Fruit fly (Drosophila melanogaster) whole organism, embryonic: ENCODE results near the gene NimC3.

Source experiments
- Antp ChIP-seq: fragments of 200-800 bp; sonication (Bioruptor generic); optimal IDR thresholded peaks from 3 replicates; lab custom pipeline; 2016; ENCODE audit warnings: missing biosample characterization, missing genetic modification characterization
- CG10147 ChIP-seq: fragments of 200-800 bp; sonication (Bioruptor generic); optimal IDR thresholded peaks from 2 replicates; lab custom pipeline; 2019; ENCODE audit warnings: missing biosample characterization, mild to moderate bottlenecking, missing genetic modification characterization, moderate library complexity
- CG10565 ChIP-seq: fragments of 200-800 bp; sonication (Bioruptor generic); optimal IDR thresholded peaks from 3 replicates; lab custom pipeline; 2016; ENCODE audit warnings: missing biosample characterization, mild to moderate bottlenecking, missing genetic modification characterization
- CG12769 ChIP-seq: fragments of 200-800 bp; sonication (Bioruptor generic); optimal IDR thresholded peaks from 2 replicates; lab custom pipeline; 2019; ENCODE audit warnings: missing biosample characterization, mild to moderate bottlenecking, missing genetic modification characterization, moderate library complexity
- CG14860 ChIP-seq: fragments of 200-800 bp; sonication (Bioruptor generic); IDR thresholded peaks from 3 replicates; pipeline ENCODE4 v1.3.6; 2022; ENCODE audit warnings: missing biosample characterization, missing genetic modification characterization; ENCODE audit not compliant: partially characterized antibody
- CG15601 ChIP-seq: fragments of 200-800 bp; sonication (Bioruptor generic); optimal IDR thresholded peaks from 3 replicates; lab custom pipeline; 2019; ENCODE audit warnings: missing biosample characterization, mild to moderate bottlenecking, missing genetic modification characterization, moderate library complexity
- CG1602 ChIP-seq: fragments of 200-800 bp; sonication (Bioruptor generic); optimal IDR thresholded peaks from 3 replicates; lab custom pipeline; 2016; ENCODE audit warnings: missing biosample characterization, missing genetic modification characterization
- CG17328 ChIP-seq: fragments of 200-800 bp; sonication (Bioruptor generic); IDR thresholded peaks from 2 replicates; pipeline ENCODE4 v1.3.6; 2022; ENCODE audit warnings: missing biosample characterization, missing genetic modification characterization
- CG17361 ChIP-seq: fragments of 200-800 bp; sonication (Bioruptor generic); IDR thresholded peaks from 3 replicates; pipeline ENCODE4 v1.3.6; 2022; ENCODE audit warnings: missing biosample characterization, missing genetic modification characterization
- CG17829 ChIP-seq: fragments of 200-800 bp; optimal IDR thresholded peaks from 2 replicates; lab custom pipeline; 2019; ENCODE audit warnings: missing biosample characterization, mild to moderate bottlenecking, missing genetic modification characterization, moderate library complexity
- CG30431 ChIP-seq: fragments of 200-800 bp; sonication (Bioruptor generic); optimal IDR thresholded peaks from 2 replicates; lab custom pipeline; 2017; ENCODE audit warnings: missing biosample characterization, missing genetic modification characterization
- CG32772 ChIP-seq: fragments of 200-800 bp; sonication (Bioruptor generic); IDR thresholded peaks from 2 replicates; pipeline ENCODE4 v1.3.6; 2022; ENCODE audit warnings: missing biosample characterization, missing genetic modification characterization
- CG4424 ChIP-seq: fragments of 200-800 bp; sonication (Bioruptor generic); optimal IDR thresholded peaks from 3 replicates; lab custom pipeline; 2016; ENCODE audit warnings: missing biosample characterization, missing genetic modification characterization
- CG4707 ChIP-seq: fragments of 200-800 bp; sonication (Bioruptor generic); optimal IDR thresholded peaks from 2 replicates; lab custom pipeline; 2018; ENCODE audit warnings: missing biosample characterization, mild to moderate bottlenecking, missing genetic modification characterization, moderate library complexity
- CG6689 ChIP-seq: fragments of 200-800 bp; sonication (Bioruptor generic); IDR thresholded peaks from 2 replicates; pipeline ENCODE4 v1.3.6; 2022; ENCODE audit warnings: missing biosample characterization, missing genetic modification characterization
- CG6791 ChIP-seq: fragments of 200-800 bp; sonication (Bioruptor generic); IDR thresholded peaks from 3 replicates; pipeline ENCODE4 v1.3.6; 2022; ENCODE audit warnings: missing biosample characterization, missing genetic modification characterization; ENCODE audit not compliant: partially characterized antibody
- CG7786 ChIP-seq: fragments of 200-800 bp; sonication (Bioruptor generic); optimal IDR thresholded peaks from 2 replicates; lab custom pipeline; 2016; ENCODE audit warnings: missing biosample characterization, missing genetic modification characterization
- CG7987 ChIP-seq: fragments of 200-800 bp; sonication (Bioruptor generic); optimal IDR thresholded peaks from 2 replicates; lab custom pipeline; 2018; ENCODE audit warnings: missing biosample characterization, mild to moderate bottlenecking, missing genetic modification characterization, moderate library complexity
- CG9727 ChIP-seq: fragments of 200-800 bp; sonication (Bioruptor generic); optimal IDR thresholded peaks from 3 replicates; lab custom pipeline; 2017; ENCODE audit warnings: missing biosample characterization, mild to moderate bottlenecking, missing genetic modification characterization
- Deaf1 ChIP-seq: fragments of 200-800 bp; optimal IDR thresholded peaks from 3 replicates; lab custom pipeline; 2019; ENCODE audit warnings: missing biosample characterization, mild to moderate bottlenecking, missing genetic modification characterization, moderate library complexity
- Dll ChIP-seq: fragments of 200-800 bp; sonication (Bioruptor generic); IDR thresholded peaks from 4 replicates; pipeline ENCODE4 v1.3.6; 2022; ENCODE audit warnings: missing biosample characterization, missing genetic modification characterization; ENCODE audit not compliant: partially characterized antibody
- Doc2 ChIP-seq: fragments of 200-800 bp; sonication (Bioruptor generic); IDR thresholded peaks from 2 replicates; pipeline ENCODE4 v1.3.6; 2022; ENCODE audit warnings: missing biosample characterization, missing genetic modification characterization
- Eip74EF ChIP-seq, 2 experiments: fragments of 200-800 bp in 1 of 2; fragments of >200 bp in 1 of 2; sonication (Bioruptor generic) in 1 of 2; optimal IDR thresholded peaks; 2 replicates each; lab custom pipeline; 2017 to 2019; ENCODE audit warnings: missing biosample characterization in 2 of 2, missing genetic modification characterization in 2 of 2, mild to moderate bottlenecking in 1 of 2, moderate library complexity in 1 of 2
- Fer1 ChIP-seq: fragments of 200-800 bp; sonication (Bioruptor generic); optimal IDR thresholded peaks from 2 replicates; lab custom pipeline; 2017; ENCODE audit warnings: missing biosample characterization, mild to moderate bottlenecking, missing genetic modification characterization
- Fer3 ChIP-seq: fragments of 200-800 bp; sonication (Bioruptor generic); optimal IDR thresholded peaks from 2 replicates; lab custom pipeline; 2018; ENCODE audit warnings: missing biosample characterization, mild to moderate bottlenecking, missing genetic modification characterization, moderate library complexity
- Meics ChIP-seq: fragments of 200-800 bp; sonication (Bioruptor generic); optimal IDR thresholded peaks from 2 replicates; lab custom pipeline; 2017; ENCODE audit warnings: missing biosample characterization, mild to moderate bottlenecking, missing genetic modification characterization
- NC2α ChIP-seq: fragments of 200-800 bp; sonication (Bioruptor generic); optimal IDR thresholded peaks from 2 replicates; lab custom pipeline; 2016; ENCODE audit warnings: missing biosample characterization, missing genetic modification characterization
- Sry-β ChIP-seq: fragments of 200-800 bp; sonication (Bioruptor generic); optimal IDR thresholded peaks from 2 replicates; lab custom pipeline; 2018; ENCODE audit warnings: missing biosample characterization, mild to moderate bottlenecking, missing genetic modification characterization, moderate library complexity
- Stat92E ChIP-seq, 3 experiments: fragments of >200 bp in 2 of 3; fragments of 200-800 bp in 1 of 3; sonication (Bioruptor generic) in 1 of 3; optimal IDR thresholded peaks; 2 replicates each; lab custom pipeline; 2017 to 2019; ENCODE audit warnings: missing biosample characterization in 3 of 3, missing genetic modification characterization in 3 of 3, mild to moderate bottlenecking in 1 of 3, moderate library complexity in 1 of 3
- ase ChIP-seq: fragments of 200-800 bp; sonication (Bioruptor generic); IDR thresholded peaks from 3 replicates; pipeline ENCODE4 v1.3.6; 2022; ENCODE audit warnings: missing biosample characterization, missing genetic modification characterization
- bigmax ChIP-seq: fragments of 200-800 bp; sonication (Bioruptor generic); optimal IDR thresholded peaks from 2 replicates; lab custom pipeline; 2018; ENCODE audit warnings: missing biosample characterization, mild to moderate bottlenecking, missing genetic modification characterization
- chif ChIP-seq, 2 experiments: fragments of 200-800 bp; sonication (Bioruptor generic); optimal IDR thresholded peaks; 3 replicates each; lab custom pipeline; 2016; ENCODE audit warnings: missing biosample characterization in 2 of 2, missing genetic modification characterization in 2 of 2
- crp ChIP-seq, 2 experiments: fragments of 200-800 bp; sonication (Bioruptor generic); optimal IDR thresholded peaks; 2 replicates in 1 of 2; 3 replicates in 1 of 2; lab custom pipeline; 2017; ENCODE audit warnings: missing biosample characterization in 2 of 2, missing genetic modification characterization in 2 of 2, mild to moderate bottlenecking in 1 of 2, moderate library complexity in 1 of 2
- dmrt11E ChIP-seq: fragments of 200-800 bp; sonication (Bioruptor generic); optimal IDR thresholded peaks from 3 replicates; lab custom pipeline; 2018; ENCODE audit warnings: missing biosample characterization, mild to moderate bottlenecking, missing genetic modification characterization, moderate library complexity
- esg ChIP-seq: fragments of 200-800 bp; sonication (Bioruptor generic); conservative IDR thresholded peaks from 2 replicates; pipeline ENCODE4 v1.3.6; 2022; ENCODE audit warnings: missing biosample characterization, missing genetic modification characterization
- eyg ChIP-seq: fragments of 200-800 bp; sonication (Bioruptor generic); optimal IDR thresholded peaks from 3 replicates; lab custom pipeline; 2016; ENCODE audit warnings: missing biosample characterization, missing genetic modification characterization
- fu2 ChIP-seq: fragments of 200-800 bp; sonication (Bioruptor generic); optimal IDR thresholded peaks from 2 replicates; lab custom pipeline; 2016; ENCODE audit warnings: missing biosample characterization, missing genetic modification characterization
- gsb-n ChIP-seq: fragments of 200-800 bp; sonication (Bioruptor generic); optimal IDR thresholded peaks from 3 replicates; lab custom pipeline; 2018; ENCODE audit warnings: missing biosample characterization, mild to moderate bottlenecking, missing genetic modification characterization
- knrl ChIP-seq: fragments of 200-800 bp; sonication (Bioruptor generic); IDR thresholded peaks from 3 replicates; pipeline ENCODE4 v1.3.6; 2022; ENCODE audit warnings: missing biosample characterization, missing genetic modification characterization; ENCODE audit not compliant: partially characterized antibody
- lab ChIP-seq: fragments of 200-800 bp; sonication (Bioruptor generic); optimal IDR thresholded peaks from 3 replicates; lab custom pipeline; 2017; ENCODE audit warnings: missing biosample characterization, missing genetic modification characterization, mild to moderate bottlenecking, moderate library complexity, missing genetic modification reagents
- pita ChIP-seq: fragments of 200-800 bp; sonication (Bioruptor generic); optimal IDR thresholded peaks from 2 replicates; lab custom pipeline; 2017; ENCODE audit warnings: missing biosample characterization, mild to moderate bottlenecking, missing genetic modification characterization
- pnt ChIP-seq: fragments of 200-800 bp; sonication (Bioruptor generic); optimal IDR thresholded peaks from 3 replicates; lab custom pipeline; 2016; ENCODE audit warnings: missing biosample characterization, missing genetic modification characterization
- prd ChIP-seq, 3 experiments: fragments of >200 bp in 2 of 3; fragments of 200-800 bp in 1 of 3; sonication (Bioruptor generic) in 1 of 3; optimal IDR thresholded peaks in 2 of 3; IDR thresholded peaks in 1 of 3; 2 replicates in 2 of 3; 3 replicates in 1 of 3; pipeline versions ENCODE4 v1.3.6 to Lab custom; 2017 to 2022; ENCODE audit warnings: missing biosample characterization in 1 of 3, missing genetic modification characterization in 1 of 3
- run ChIP-seq: fragments of 200-800 bp; sonication (Bioruptor generic); optimal IDR thresholded peaks from 3 replicates; lab custom pipeline; 2018; ENCODE audit warnings: missing biosample characterization, mild to moderate bottlenecking, missing genetic modification characterization
- tin ChIP-seq: fragments of 200-800 bp; sonication (Bioruptor generic); optimal IDR thresholded peaks from 3 replicates; lab custom pipeline; 2016; ENCODE audit warnings: missing biosample characterization, missing genetic modification characterization
- tup ChIP-seq: fragments of 200-800 bp; sonication (Bioruptor generic); optimal IDR thresholded peaks from 2 replicates; lab custom pipeline; 2016; ENCODE audit warnings: missing biosample characterization, mild to moderate bottlenecking, missing genetic modification characterization, moderate library complexity
- yki ChIP-seq: fragments of >200 bp; optimal IDR thresholded peaks from 3 replicates; lab custom pipeline; 2018
- zf30C ChIP-seq: fragments of 200-800 bp; sonication (Bioruptor generic); optimal IDR thresholded peaks from 3 replicates; lab custom pipeline; 2018; ENCODE audit warnings: missing biosample characterization, mild to moderate bottlenecking, missing genetic modification characterization

The NimC3 gene

DNA sequence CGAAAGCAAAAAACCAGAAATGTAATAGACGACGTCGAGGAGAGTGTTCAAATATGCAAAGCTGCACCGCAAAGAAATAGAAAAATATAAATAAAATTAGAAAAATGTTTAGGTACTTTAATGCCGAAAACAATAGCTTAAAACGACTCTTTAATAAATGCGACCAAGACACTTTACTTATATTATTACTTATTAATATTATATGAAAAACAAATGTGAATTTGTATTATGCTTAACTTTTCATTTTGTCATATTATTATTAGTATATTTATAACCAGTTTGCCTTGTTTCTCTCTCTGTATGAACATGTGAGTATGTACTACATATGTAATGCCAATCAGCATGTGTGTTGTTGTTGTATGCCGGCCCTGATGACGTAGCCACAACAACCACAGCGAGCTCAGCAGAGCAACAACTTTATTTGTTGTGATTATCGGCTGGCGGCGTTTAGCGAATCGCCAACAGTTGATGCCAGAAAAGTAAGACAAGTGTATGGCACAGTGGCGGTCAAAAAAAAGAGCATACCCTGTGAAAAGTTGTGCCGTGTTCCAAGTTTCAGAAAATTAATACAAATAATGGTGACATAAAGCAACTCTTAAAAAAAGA, 2.2 kb upstream of the NimC3 start (continued):
- peak; percentile 67 for TF ChIP-seq CG4707 (GFP tag; lab: Kevin White, UChicago)
- peak; percentile 60 for TF ChIP-seq CG7987 (GFP tag; lab: Kevin White, UChicago)
- no peak for TF ChIP-seq CG10565
- peak; percentile 92 for TF ChIP-seq esg
- TF ChIP-seq Eip74EF (GFP tag; optimal IDR thresholded peaks at IDR 0.05; lab: Kevin White, UChicago) = peak in 1 of 2 experiments; percentile 97
- peak; percentile 49 for TF ChIP-seq tin (GFP tag; lab: Kevin White, UChicago)
- no peak for TF ChIP-seq bigmax (GFP tag; lab: Kevin White, UChicago)
- peak; percentile 76 for TF ChIP-seq ase (GFP tag; lab: Robert Waterston, UW)
- TF ChIP-seq CG17361 = peak; percentile 99
- no peak for TF ChIP-seq tup (GFP tag; lab: Kevin White, UChicago)
- TF ChIP-seq Doc2 (GFP tag; lab: Robert Waterston, UW) = peak; percentile 46
- peak; percentile 21 for TF ChIP-seq eyg (GFP tag; lab: Kevin White, UChicago)
- no peak for TF ChIP-seq pita (GFP tag; lab: Kevin White, UChicago)
- peak; percentile 95 for TF ChIP-seq gsb-n (tag; lab: Kevin White, UChicago)
- no peak for TF ChIP-seq CG6791 (GFP tag; lab: Robert Waterston, UW)
- peak; percentile 96 for TF ChIP-seq CG15601 (tag; lab: Kevin White, UChicago)
- TF ChIP-seq dmrt11E = peak; percentile 95
- TF ChIP-seq Meics (GFP tag; lab: Kevin White, UChicago) = peak; percentile 97
- peak; percentile 71 for TF ChIP-seq CG30431
- no peak for TF ChIP-seq knrl (GFP tag; lab: Robert Waterston, UW)
- peak; percentile 90 for TF ChIP-seq CG32772
- TF ChIP-seq CG6689 (GFP tag; lab: Robert Waterston, UW) = peak; percentile 96
- TF ChIP-seq CG14860 (GFP tag; lab: Robert Waterston, UW) = no peak
- peak; percentile 97 for TF ChIP-seq CG10147 (GFP tag; lab: Kevin White, UChicago)
- peak; percentile 95 for TF ChIP-seq lab (GFP tag; lab: Kevin White, UChicago)
- no peak for TF ChIP-seq prd (optimal IDR thresholded peaks at IDR 0.05; lab: Kevin White, UChicago)
- TF ChIP-seq prd (GFP tag; IDR thresholded peaks at IDR 0.05; lab: Robert Waterston, UW) = peak; percentile 90
- TF ChIP-seq run (tag; lab: Kevin White, UChicago) = peak; percentile 94
- TF ChIP-seq CG17328 (GFP tag; lab: Robert Waterston, UW) = peak; percentile 89
- TF ChIP-seq zf30C (GFP tag; lab: Kevin White, UChicago) = peak; percentile 92
- no peak for TF ChIP-seq fu2 (GFP tag; lab: Kevin White, UChicago)
- TF ChIP-seq Sry-β (GFP tag; lab: Kevin White, UChicago) = peak; percentile 19
- TF ChIP-seq yki (lab: Kevin White, UChicago) = no peak
- peak in 1 of 2 experiments; percentile 54 for TF ChIP-seq crp (GFP tag; optimal IDR thresholded peaks at IDR 0.05; lab: Kevin White, UChicago)
- peak; percentile 86 for TF ChIP-seq CG1602 (GFP tag; lab: Kevin White, UChicago)
- TF ChIP-seq CG7786 = peak; percentile 7
- peak in 1 of 3 experiments; percentile 50 for TF ChIP-seq Stat92E (GFP tag; optimal IDR thresholded peaks at IDR 0.05; lab: Kevin White, UChicago)
- TF ChIP-seq CG4424 = peak; percentile 84
- TF ChIP-seq Deaf1 = peak; percentile 83
- TF ChIP-seq CG17829 (tag; lab: Kevin White, UChicago) = peak; percentile 97
- peak; percentile 69 for TF ChIP-seq CG12769 (tag; lab: Kevin White, UChicago)
- TF ChIP-seq pnt (GFP tag; lab: Kevin White, UChicago) = peak; percentile 13
- TF ChIP-seq CG9727 (GFP tag; lab: Kevin White, UChicago) = peak; percentile 97
- TF ChIP-seq Fer1 (GFP tag; lab: Kevin White, UChicago) = peak; percentile 95
- TF ChIP-seq Antp (GFP tag; lab: Kevin White, UChicago) = peak; percentile 62
- TF ChIP-seq NC2α = no peak
- TF ChIP-seq chif (GFP tag; optimal IDR thresholded peaks at IDR 0.05; lab: Kevin White, UChicago) = peak; percentile 51 to 53
- peak; percentile 95 for TF ChIP-seq Fer3 (tag; lab: Kevin White, UChicago)
- no peak for TF ChIP-seq Dll
